Fruit fly (Drosophila melanogaster): ENCODE data around the gene GCS1.

Gene GCS1

DNA sequence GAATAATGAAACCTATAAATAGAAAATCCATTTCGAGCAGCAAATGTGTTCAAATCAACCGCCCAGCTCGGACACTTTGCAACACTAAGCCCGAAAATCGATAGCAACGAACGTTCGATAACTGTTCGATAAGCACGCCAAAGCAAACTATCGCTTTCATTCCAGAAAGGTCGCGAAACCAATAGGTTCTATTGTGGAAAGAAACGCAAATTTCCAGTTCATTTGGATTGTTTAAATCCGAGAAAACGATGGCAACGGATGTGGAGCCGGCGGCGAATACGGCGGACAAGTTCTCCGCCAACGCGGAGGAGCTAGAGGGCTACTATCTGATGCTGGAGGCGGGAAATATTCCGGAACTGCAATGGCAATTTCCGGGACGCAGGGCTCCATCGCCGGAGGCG lies 11.3 kb upstream of the GCS1 start, which contains the start of gene Pa1 (continued):
- no peak for TF ChIP-seq abd-A (tag; optimal IDR thresholded peaks at IDR 0.05)
- no peak for TF ChIP-seq fu2 (GFP tag; optimal IDR thresholded peaks at IDR 0.05)
- TF ChIP-seq CG3726 (GFP tag; IDR thresholded peaks at IDR 0.05) = no peak
- TF ChIP-seq CG11560 (tag; IDR thresholded peaks at IDR 0.05) = no peak
- TF ChIP-seq Neu2 (GFP tag; optimal IDR thresholded peaks at IDR 0.05; ENCODE audit: borderline replicate concordance) = no peak
- TF ChIP-seq danr (GFP tag; IDR thresholded peaks at IDR 0.05) = no peak
- TF ChIP-seq ems (GFP tag; optimal IDR thresholded peaks at IDR 0.05) = no peak
- TF ChIP-seq hbn (GFP tag; IDR thresholded peaks at IDR 0.05; ENCODE audit: partially characterized antibody) = peak; percentile 68
- peak in 1 of 2 experiments; percentile 31 for TF ChIP-seq Pdp1 (GFP tag; optimal IDR thresholded peaks at IDR 0.05)
- no peak for TF ChIP-seq ranshi (GFP tag; IDR thresholded peaks at IDR 0.05)
- TF ChIP-seq fd102C (GFP tag; optimal IDR thresholded peaks at IDR 0.05) = no peak
- TF ChIP-seq Rfx (GFP tag; IDR thresholded peaks at IDR 0.05) = peak; percentile 45; the same call in 1 of the 2 replicates
- TF ChIP-seq crol (GFP tag; IDR thresholded peaks at IDR 0.05) = no peak
- no peak for TF ChIP-seq HLH3B (GFP tag; IDR thresholded peaks at IDR 0.05)
- TF ChIP-seq BtbVII (GFP tag; optimal IDR thresholded peaks at IDR 0.05) = no peak
- TF ChIP-seq CG17829 (tag; optimal IDR thresholded peaks at IDR 0.05) = peak; percentile 37
- TF ChIP-seq Dfd (GFP tag; optimal IDR thresholded peaks at IDR 0.05) = no peak
- TF ChIP-seq gem (tag; optimal IDR thresholded peaks at IDR 0.05) = no peak
- TF ChIP-seq Six4 (GFP tag; optimal IDR thresholded peaks at IDR 0.05) = no peak
- peak; percentile 62 for TF ChIP-seq BEAF-32 (GFP tag; optimal IDR thresholded peaks at IDR 0.05)
- TF ChIP-seq CG2712 (tag; optimal IDR thresholded peaks at IDR 0.05) = no peak
- no peak for TF ChIP-seq CG4424 (GFP tag; optimal IDR thresholded peaks at IDR 0.05)
- TF ChIP-seq CG32532 (GFP tag; IDR thresholded peaks at IDR 0.05) = no peak
- TF ChIP-seq sqz (GFP tag; optimal IDR thresholded peaks at IDR 0.05) = no peak
- no peak for TF ChIP-seq hth (optimal IDR thresholded peaks at IDR 0.05)
- TF ChIP-seq unc-4 (GFP tag; IDR thresholded peaks at IDR 0.05; ENCODE audit: partially characterized antibody) = peak; percentile 71
- TF ChIP-seq CG6683 (GFP tag; optimal IDR thresholded peaks at IDR 0.05) = no peak
- no peak for TF ChIP-seq salm (tag; optimal IDR thresholded peaks at IDR 0.05)
- TF ChIP-seq Dbx (GFP tag; IDR thresholded peaks at IDR 0.05) = no peak
- no peak for TF ChIP-seq CG17328 (GFP tag; IDR thresholded peaks at IDR 0.05)
- TF ChIP-seq CG14860 (GFP tag; IDR thresholded peaks at IDR 0.05; ENCODE audit: partially characterized antibody) = no peak

DNA sequence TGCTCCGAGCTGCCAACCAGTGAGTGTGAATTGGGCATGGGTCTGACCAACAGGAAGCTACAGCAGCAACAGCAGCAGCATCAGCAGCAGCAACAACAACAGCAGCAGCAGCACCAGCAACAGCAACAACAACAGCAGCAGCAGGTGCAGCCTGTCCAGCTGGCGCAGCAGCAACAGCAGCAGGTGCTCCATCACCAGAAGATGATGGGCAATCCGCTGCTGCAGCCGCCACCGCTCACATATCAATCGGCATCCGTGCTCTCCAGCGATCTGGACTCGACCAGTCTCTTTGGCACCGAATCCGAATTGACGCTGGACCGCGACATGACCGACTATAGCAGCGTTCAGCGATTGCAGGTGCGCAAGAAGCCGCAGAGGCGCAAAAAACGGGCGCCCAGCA lies 8.8 kb upstream of the GCS1 start:
- TF ChIP-seq Dfd (GFP tag; optimal IDR thresholded peaks at IDR 0.05) (peak in 1 of 2 experiments; percentile 56), HmgZ (tag; optimal IDR thresholded peaks at IDR 0.05) (no peak), Med (GFP tag) (peak; percentile 8)

DNA sequence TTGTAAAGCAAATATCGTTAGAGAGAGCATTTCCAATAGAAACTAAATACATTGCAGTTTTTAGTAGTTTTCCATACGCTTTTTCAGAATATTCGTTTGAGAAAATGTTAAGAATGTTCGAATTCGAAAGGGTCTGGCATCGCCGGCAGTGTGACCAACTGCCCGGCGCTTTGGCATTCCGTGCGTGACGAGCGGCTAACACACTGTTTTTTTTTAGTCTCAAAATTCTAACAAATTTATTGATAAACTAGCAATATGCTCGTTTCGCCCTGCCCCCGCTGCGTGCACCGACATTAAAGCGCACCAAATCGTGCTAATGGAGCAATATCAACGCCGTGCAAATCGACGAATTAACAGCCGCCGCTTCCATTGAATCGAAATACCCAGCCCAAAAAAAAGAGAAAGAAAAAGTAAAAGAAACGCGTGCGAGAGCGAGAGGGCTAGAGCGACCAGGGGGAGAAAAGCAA lies 7.9 kb upstream of the GCS1 start, which contains the start of gene dsh:
Gene dsh (plus strand): TSS at position 174 of the 467 bp plus-strand sequence.
- TF ChIP-seq NK7.1 (GFP tag; optimal IDR thresholded peaks at IDR 0.05) (no peak), CG7745 (tag; optimal IDR thresholded peaks at IDR 0.05) (no peak), toy (GFP tag; IDR thresholded peaks at IDR 0.05) (no peak), Dref (GFP tag; IDR thresholded peaks at IDR 0.05) (peak; percentile 61), Dip2 (GFP tag; IDR thresholded peaks at IDR 0.05) (no peak), Asciz (GFP tag; optimal IDR thresholded peaks at IDR 0.05) (no peak), dmrt11E (tag; optimal IDR thresholded peaks at IDR 0.05) (no peak), maf-S (GFP tag; optimal IDR thresholded peaks at IDR 0.05) (no peak), vnd (GFP tag; IDR thresholded peaks at IDR 0.05; ENCODE audit: partially characterized antibody) (no peak), Sry-β (GFP tag; optimal IDR thresholded peaks at IDR 0.05) (no peak), Oli (tag; optimal IDR thresholded peaks at IDR 0.05) (no peak), CG6854 (GFP tag; optimal IDR thresholded peaks at IDR 0.05) (no peak), CG8478 (optimal IDR thresholded peaks at IDR 0.05) (no peak), CG7839 (tag; optimal IDR thresholded peaks at IDR 0.05) (no peak), CG10565 (GFP tag; optimal IDR thresholded peaks at IDR 0.05) (no peak), NFAT (GFP tag; IDR thresholded peaks at IDR 0.05) (no peak), Xbp1 (GFP tag; optimal IDR thresholded peaks at IDR 0.05) (no peak), E2f2 (GFP tag; IDR thresholded peaks at IDR 0.05) (peak; percentile 62)
